Worm (Caenorhabditis elegans): ENCODE data around the gene algn-9.
A peak's percentile ranks its signal among the peaks of the same experiment; 100 is the strongest.

Gene algn-9

DNA sequence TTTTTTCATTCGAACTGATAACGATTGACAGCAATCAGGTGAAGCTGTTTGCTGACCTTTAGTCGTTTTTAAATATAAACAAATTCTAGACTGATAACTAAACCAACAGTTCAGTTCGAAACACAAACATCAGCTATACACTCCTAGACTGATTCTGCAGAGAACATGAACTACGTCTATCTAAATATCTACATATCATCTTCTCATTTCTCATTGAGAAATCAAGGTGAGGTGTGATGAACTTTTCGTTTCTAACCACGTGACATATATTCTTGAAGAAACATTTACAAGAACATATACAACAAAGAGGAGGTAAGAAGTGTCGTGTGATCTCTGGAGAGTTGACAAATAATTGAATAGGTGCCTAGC, 26.9 kb upstream of the algn-9 start (continued):
- TF ChIP-seq dve-1 (tag; optimal IDR thresholded peaks at IDR 0.05; ENCODE audit: insufficient read depth): peak; percentile 85
- TF ChIP-seq T20F7.1 (GFP tag; optimal IDR thresholded peaks at IDR 0.05): peak; percentile 40
- no peak for TF ChIP-seq Y75B8A.6 (GFP tag; IDR thresholded peaks at IDR 0.05)
- peak; percentile 53 for TF ChIP-seq hlh-11 (tag; optimal IDR thresholded peaks at IDR 0.05)
- TF ChIP-seq tag-97 (GFP tag; IDR thresholded peaks at IDR 0.05): no peak
- no peak for TF ChIP-seq egl-27 (tag; optimal IDR thresholded peaks at IDR 0.05)
- no peak for TF ChIP-seq hmg-1.1 (GFP tag; IDR thresholded peaks at IDR 0.05)
- peak; percentile 0 for TF ChIP-seq nhr-48 (tag; optimal IDR thresholded peaks at IDR 0.05)
- peak; percentile 29 for TF ChIP-seq nhr-11 (tag; optimal IDR thresholded peaks at IDR 0.05)
- peak; percentile 38 for TF ChIP-seq cey-2 (tag; optimal IDR thresholded peaks at IDR 0.05; ENCODE audit: borderline replicate concordance, insufficient read depth)
- no peak for TF ChIP-seq saeg-2 (GFP tag; IDR thresholded peaks at IDR 0.05)
- no peak for TF ChIP-seq ceh-32 (tag; optimal IDR thresholded peaks at IDR 0.05; ENCODE audit: poor library complexity)
- no peak for TF ChIP-seq ztf-7 (tag; optimal IDR thresholded peaks at IDR 0.05)

DNA sequence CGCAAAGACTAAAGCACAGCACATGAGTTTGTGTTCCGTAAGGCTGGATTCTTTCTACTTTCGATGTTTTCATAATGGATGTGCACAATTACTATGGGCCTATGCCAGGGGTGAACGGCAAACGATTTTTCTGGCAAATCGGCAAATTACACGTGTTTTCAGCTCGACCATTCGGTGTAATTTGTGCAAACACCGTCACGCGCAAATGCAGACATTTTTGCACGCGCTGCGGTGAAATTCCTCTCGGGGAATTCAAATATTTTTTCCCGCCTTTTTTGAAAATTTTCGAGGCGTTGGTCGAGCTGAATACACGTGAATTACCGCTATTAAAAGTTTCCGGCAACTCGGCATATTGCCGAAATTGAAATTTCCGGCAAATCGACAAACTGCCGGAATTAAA, 26.6 kb upstream of the algn-9 start:
- peak; percentile 34 for TF ChIP-seq aha-1 (tag)
- 0 out of 2 replicates have a peak, but pooled peaks have one; percentile 38 for TF ChIP-seq Y48G9A.11 (GFP tag; IDR thresholded peaks at IDR 0.05)
- TF ChIP-seq madf-5 (GFP tag; IDR thresholded peaks at IDR 0.05): 0 out of 4 replicates have a peak, but pooled peaks of 1 of the 2 experiments have one; percentile 63

DNA sequence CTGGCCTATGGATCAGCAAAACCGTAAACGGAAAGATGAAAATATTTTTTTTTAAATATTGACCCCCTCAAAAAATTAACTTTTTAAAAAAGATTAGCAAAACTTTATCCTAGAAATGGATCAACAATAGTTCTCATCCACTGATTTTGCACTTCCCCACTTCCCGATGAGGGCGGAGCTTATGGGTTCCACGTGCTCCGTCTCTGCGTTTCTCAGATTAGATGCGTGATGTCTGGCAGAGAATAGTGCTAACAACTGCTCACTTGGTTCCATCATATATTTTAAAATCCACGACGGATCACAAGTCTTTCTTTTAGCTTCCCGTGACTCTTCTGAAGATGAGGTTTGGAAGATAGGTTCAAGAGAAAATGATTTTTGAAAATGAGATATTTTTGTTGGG, 25.8 kb upstream of the algn-9 start:
- TF ChIP-seq daf-16 (GFP tag; optimal IDR thresholded peaks at IDR 0.05) (peak in 1 of 2 experiments; percentile 43), daf-16 (tag; optimal IDR thresholded peaks at IDR 0.05) (no peak), mdt-29 (GFP tag; IDR thresholded peaks at IDR 0.05) (no peak), mxl-3 (GFP tag; optimal IDR thresholded peaks at IDR 0.05) (peak; percentile 25), hlh-30 (tag; optimal IDR thresholded peaks at IDR 0.05; ENCODE audit: insufficient read depth) (peak; percentile 66), mdl-1 (tag; optimal IDR thresholded peaks at IDR 0.05) (peak in 1 of 2 experiments; percentile 3), nhr-102 (tag; optimal IDR thresholded peaks at IDR 0.05) (no peak), nhr-42 (GFP tag; IDR thresholded peaks at IDR 0.05) (no peak), nhr-11 (tag; optimal IDR thresholded peaks at IDR 0.05) (peak; percentile 87)

DNA sequence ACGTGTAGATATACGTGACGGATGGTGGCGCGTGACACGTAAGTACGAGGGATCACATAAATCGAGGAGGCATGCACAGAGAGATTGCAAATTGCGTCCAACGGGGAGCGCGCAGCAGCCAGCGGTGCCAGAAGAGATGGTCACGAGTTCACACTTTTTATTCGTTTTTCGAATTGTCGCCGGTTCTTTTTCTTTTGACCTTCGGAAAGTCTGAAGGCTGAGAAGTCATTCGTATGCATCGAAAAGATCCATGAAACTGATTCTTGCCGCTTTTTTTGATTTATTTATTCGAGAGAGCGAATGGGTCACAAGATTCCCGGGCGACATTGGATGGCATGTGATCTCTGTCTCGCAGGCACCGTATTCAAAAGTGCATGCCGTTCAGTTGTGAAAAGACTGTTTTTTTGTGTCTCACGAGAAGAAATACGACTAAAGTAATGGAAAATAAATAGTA, 25.1 kb upstream of the algn-9 start:
- no peak for TF ChIP-seq F10B5.3 (tag; optimal IDR thresholded peaks at IDR 0.05)
- peak; percentile 72 for TF ChIP-seq php-3 (GFP tag; IDR thresholded peaks at IDR 0.05)
- peak; percentile 40 for TF ChIP-seq rbr-2 (tag; optimal IDR thresholded peaks at IDR 0.05)
- TF ChIP-seq mdl-1 (tag; optimal IDR thresholded peaks at IDR 0.05): peak in 1 of 2 experiments; percentile 84
- 0 out of 4 replicates have a peak, but pooled peaks of 1 of the 2 experiments have one; percentile 7 for TF ChIP-seq madf-5 (GFP tag; IDR thresholded peaks at IDR 0.05)
- peak; percentile 74 for TF ChIP-seq mep-1 (tag; optimal IDR thresholded peaks at IDR 0.05)
- TF ChIP-seq ama-1 (optimal IDR thresholded peaks at IDR 0.05): peak; percentile 3
- TF ChIP-seq dve-1 (tag; optimal IDR thresholded peaks at IDR 0.05; ENCODE audit: insufficient read depth): peak; percentile 66
- peak; percentile 51 for TF ChIP-seq ctbp-1 (GFP tag; IDR thresholded peaks at IDR 0.05)
- 0 out of 2 replicates have a peak, but pooled peaks have one; percentile 16 for TF ChIP-seq lin-38 (GFP tag; IDR thresholded peaks at IDR 0.05)
- TF ChIP-seq duxl-1 (tag; optimal IDR thresholded peaks at IDR 0.05; ENCODE audit: poor library complexity): peak; percentile 44
- TF ChIP-seq vab-7 (GFP tag; IDR thresholded peaks at IDR 0.05): no peak
- TF ChIP-seq jun-1 (tag; optimal IDR thresholded peaks at IDR 0.05): no peak
- TF ChIP-seq zfp-2 (tag; optimal IDR thresholded peaks at IDR 0.05): no peak
- TF ChIP-seq unc-62 (GFP tag; optimal IDR thresholded peaks at IDR 0.05 in 1 of 2): peak in 1 of 2 experiments; percentile 98
- TF ChIP-seq unc-62 (tag; optimal IDR thresholded peaks at IDR 0.05): no peak
- peak; percentile 24; the same call in 1 of the 2 replicates for TF ChIP-seq lin-29 (GFP tag; IDR thresholded peaks at IDR 0.05)
- TF ChIP-seq mes-2 (tag; optimal IDR thresholded peaks at IDR 0.05; ENCODE audit: poor library complexity, severe bottlenecking): peak; percentile 15
- TF ChIP-seq nhr-25 (tag; optimal IDR thresholded peaks at IDR 0.05; ENCODE audit: borderline replicate concordance, insufficient read depth): peak; percentile 84
- peak; percentile 17; the same call in 1 of the 2 replicates for TF ChIP-seq T26A8.4 (GFP tag; IDR thresholded peaks at IDR 0.05)
- TF ChIP-seq cey-2 (tag; optimal IDR thresholded peaks at IDR 0.05; ENCODE audit: borderline replicate concordance, insufficient read depth): no peak
- TF ChIP-seq aha-1 (tag): peak; percentile 99
- peak; percentile 58; the same call in 1 of the 2 replicates for TF ChIP-seq mdt-29 (GFP tag; IDR thresholded peaks at IDR 0.05)
- no peak for TF ChIP-seq lin-15B (tag; optimal IDR thresholded peaks at IDR 0.05)
- TF ChIP-seq nhr-41 (GFP tag; IDR thresholded peaks at IDR 0.05): no peak
- peak; percentile 73 for TF ChIP-seq nhr-11 (tag; optimal IDR thresholded peaks at IDR 0.05)
- TF ChIP-seq hlh-11 (tag; optimal IDR thresholded peaks at IDR 0.05): peak; percentile 88
- TF ChIP-seq zip-11 (GFP tag; IDR thresholded peaks at IDR 0.05): no peak

Data from whole organism, L4 larva.